Worm (Caenorhabditis elegans) whole organism, L4 larva: ENCODE data around the gene F54H5.14.

Source experiments
- R02D3.7 ChIP-seq: fragments of 150-350 bp; sonication (generic microtip); optimal IDR thresholded peaks from 3 replicates; lab custom pipeline; 2014; ENCODE audit warnings: missing biosample characterization, missing genetic modification characterization
- T26A8.4 ChIP-seq: fragments of 200-800 bp; sonication (Bioruptor generic); IDR thresholded peaks from 2 replicates; pipeline ENCODE4 v1.3.6; 2022; ENCODE audit warnings: missing genetic modification characterization, missing compliant biosample characterization
- Y105C5A.15 ChIP-seq: fragments of 200-800 bp; sonication (Bioruptor generic); IDR thresholded peaks from 2 replicates; pipeline ENCODE4 v1.3.6; 2022; ENCODE audit warnings: missing genetic modification characterization, missing compliant biosample characterization
- Y48G9A.11 ChIP-seq: fragments of 200-800 bp; sonication (Bioruptor generic); IDR thresholded peaks from 2 replicates; pipeline ENCODE4 v1.3.6; 2022; ENCODE audit warnings: missing genetic modification reagents, missing genetic modification characterization, missing compliant biosample characterization
- ZK337.2 ChIP-seq: fragments of 200-800 bp; sonication (Bioruptor generic); IDR thresholded peaks from 2 replicates; pipeline ENCODE4 v1.3.6; 2022; ENCODE audit warnings: missing genetic modification reagents, missing genetic modification characterization, missing compliant biosample characterization
- ZK546.5 ChIP-seq, 2 experiments: sonication (generic microtip); optimal IDR thresholded peaks; 2 replicates each; lab custom pipeline; 2017; ENCODE audit warnings: missing biosample characterization in 2 of 2, missing genetic modification characterization in 2 of 2
- aly-2 ChIP-seq: sonication (generic microtip); optimal IDR thresholded peaks from 2 replicates; lab custom pipeline; 2018; ENCODE audit warnings: missing biosample characterization, missing genetic modification characterization
- ceh-32 ChIP-seq: sonication (generic microtip); optimal IDR thresholded peaks from 2 replicates; lab custom pipeline; 2016; ENCODE audit warnings: mild to moderate bottlenecking, missing genetic modification characterization, missing compliant biosample characterization; ENCODE audit not compliant: poor library complexity
- ctbp-1 ChIP-seq: fragments of 200-800 bp; sonication (Bioruptor generic); IDR thresholded peaks from 2 replicates; pipeline ENCODE4 v1.3.6; 2022; ENCODE audit warnings: missing genetic modification reagents, missing genetic modification characterization, missing compliant biosample characterization
- daf-16 ChIP-seq, 3 experiments: sonication (generic microtip); optimal IDR thresholded peaks; 2 replicates each; lab custom pipeline; 2016 to 2017; ENCODE audit warnings: missing genetic modification characterization in 3 of 3, missing genetic modification reagents in 3 of 3, mild to moderate bottlenecking in 2 of 3, missing compliant biosample characterization in 2 of 3, missing biosample characterization in 1 of 3, moderate library complexity in 1 of 3
- daf-8 ChIP-seq: fragments of 200-800 bp; sonication (Bioruptor generic); IDR thresholded peaks from 2 replicates; pipeline ENCODE4 v1.3.6; 2022; ENCODE audit warnings: missing genetic modification characterization, missing compliant biosample characterization
- dmd-9 ChIP-seq: fragments of 200-800 bp; sonication (Bioruptor generic); IDR thresholded peaks from 2 replicates; pipeline ENCODE4 v1.3.6; 2022; ENCODE audit warnings: missing genetic modification reagents, missing genetic modification characterization, missing compliant biosample characterization
- dpl-1 ChIP-seq: fragments of 150-350 bp; optimal IDR thresholded peaks from 2 replicates; lab custom pipeline; 2014; ENCODE audit warnings: missing biosample characterization, missing genetic modification reagents, missing genetic modification characterization
- duxl-1 ChIP-seq: sonication (generic microtip); optimal IDR thresholded peaks from 2 replicates; lab custom pipeline; 2016; ENCODE audit warnings: mild to moderate bottlenecking, missing genetic modification characterization, moderate library complexity, missing compliant biosample characterization; ENCODE audit not compliant: poor library complexity
- dve-1 ChIP-seq: sonication (generic microtip); optimal IDR thresholded peaks from 2 replicates; lab custom pipeline; 2017; ENCODE audit warnings: antibody characterized with exemption, mild to moderate bottlenecking, missing genetic modification characterization, missing compliant biosample characterization; ENCODE audit not compliant: insufficient read depth
- gei-8 ChIP-seq: fragments of 200-800 bp; sonication (Bioruptor generic); optimal IDR thresholded peaks from 2 replicates; lab custom pipeline; 2018; ENCODE audit warnings: mild to moderate bottlenecking, missing genetic modification characterization, missing compliant biosample characterization
- hif-1 ChIP-seq, 2 experiments: sonication (generic microtip); optimal IDR thresholded peaks; 2 replicates each; lab custom pipeline; 2016 to 2017; ENCODE audit warnings: missing compliant biosample characterization in 2 of 2, missing genetic modification characterization in 2 of 2, missing genetic modification reagents in 2 of 2, missing genotype in 2 of 2, mild to moderate bottlenecking in 1 of 2
- lin-38 ChIP-seq: fragments of 200-800 bp; sonication (Bioruptor generic); IDR thresholded peaks from 2 replicates; pipeline ENCODE4 v1.3.6; 2022; ENCODE audit warnings: missing genetic modification reagents, missing genetic modification characterization, missing compliant biosample characterization
- lin-39 ChIP-seq: fragments of 150-350 bp; optimal IDR thresholded peaks from 2 replicates; lab custom pipeline; 2014; ENCODE audit warnings: missing biosample characterization, missing genetic modification reagents, missing genetic modification characterization
- lir-3 ChIP-seq: sonication (generic microtip); optimal IDR thresholded peaks from 2 replicates; lab custom pipeline; 2016; ENCODE audit warnings: mild to moderate bottlenecking, missing genetic modification characterization, missing compliant biosample characterization
- mdt-29 ChIP-seq: fragments of 200-800 bp; sonication (Bioruptor generic); IDR thresholded peaks from 2 replicates; pipeline ENCODE4 v1.3.6; 2022; ENCODE audit warnings: missing genetic modification reagents, missing genetic modification characterization, missing compliant biosample characterization
- mes-2 ChIP-seq: sonication (generic microtip); optimal IDR thresholded peaks from 2 replicates; lab custom pipeline; 2016; ENCODE audit warnings: missing genotype, mild to moderate bottlenecking, missing genetic modification characterization, missing compliant biosample characterization; ENCODE audit not compliant: poor library complexity, severe bottlenecking
- mxl-2 ChIP-seq: fragments of 200-800 bp; sonication (Bioruptor generic); conservative IDR thresholded peaks from 2 replicates; pipeline ENCODE4 v1.3.6; 2022; ENCODE audit warnings: missing genetic modification reagents, missing genetic modification characterization, missing compliant biosample characterization
- mxl-3 ChIP-seq: fragments of 200-800 bp; sonication (Bioruptor generic); optimal IDR thresholded peaks from 2 replicates; lab custom pipeline; 2018; ENCODE audit warnings: mild to moderate bottlenecking, missing genetic modification characterization, missing compliant biosample characterization
- nhr-237 ChIP-seq: sonication (generic microtip); optimal IDR thresholded peaks from 2 replicates; lab custom pipeline; 2017; ENCODE audit warnings: missing biosample characterization, missing genetic modification characterization
- nhr-25 ChIP-seq: sonication (generic microtip); optimal IDR thresholded peaks from 2 replicates; lab custom pipeline; 2017; ENCODE audit warnings: missing genetic modification characterization, mild to moderate bottlenecking, missing compliant biosample characterization, antibody characterized with exemption, moderate library complexity, borderline replicate concordance; ENCODE audit not compliant: insufficient read depth
- nhr-28 ChIP-seq: fragments of 150-350 bp; optimal IDR thresholded peaks from 2 replicates; lab custom pipeline; 2014; ENCODE audit warnings: missing biosample characterization, missing genetic modification characterization
- nhr-42 ChIP-seq: fragments of 200-800 bp; sonication (Bioruptor generic); IDR thresholded peaks from 2 replicates; pipeline ENCODE4 v1.3.6; 2022; ENCODE audit warnings: missing genetic modification characterization, missing compliant biosample characterization
- nhr-76 ChIP-seq: fragments of 150-350 bp; optimal IDR thresholded peaks from 2 replicates; lab custom pipeline; 2014; ENCODE audit warnings: missing biosample characterization, missing genetic modification characterization
- pha-4 ChIP-seq, 2 experiments: fragments of 150-350 bp in 1 of 2; fragments of 200-800 bp in 1 of 2; sonication (Bioruptor generic) in 1 of 2; IDR thresholded peaks in 1 of 2; optimal IDR thresholded peaks in 1 of 2; 2 replicates each; pipeline versions ENCODE4 v1.3.6 to Lab custom; 2014 to 2022; ENCODE audit warnings: missing genetic modification characterization in 2 of 2, missing genetic modification reagents in 2 of 2, missing biosample characterization in 1 of 2, missing compliant biosample characterization in 1 of 2
- pqm-1 ChIP-seq: sonication (generic microtip); optimal IDR thresholded peaks from 2 replicates; lab custom pipeline; 2017; ENCODE audit warnings: missing biosample characterization, missing genetic modification characterization
- rbr-2 ChIP-seq: sonication (generic microtip); optimal IDR thresholded peaks from 2 replicates; lab custom pipeline; 2016; ENCODE audit warnings: missing genotype, missing genetic modification characterization, missing compliant biosample characterization
- set-16 ChIP-seq: fragments of 200-800 bp; sonication (Bioruptor generic); IDR thresholded peaks from 2 replicates; pipeline ENCODE4 v1.3.6; 2022; ENCODE audit warnings: missing genetic modification reagents, missing genetic modification characterization, missing compliant biosample characterization
- snpc-1.2 ChIP-seq: fragments of 200-800 bp; sonication (Bioruptor generic); IDR thresholded peaks from 2 replicates; pipeline ENCODE4 v1.3.6; 2022; ENCODE audit warnings: missing genetic modification reagents, missing genetic modification characterization, missing compliant biosample characterization
- spr-3 ChIP-seq: fragments of 200-800 bp; sonication (Bioruptor generic); optimal IDR thresholded peaks from 2 replicates; lab custom pipeline; 2018; ENCODE audit warnings: mild to moderate bottlenecking, missing genetic modification characterization, missing compliant biosample characterization
- zfp-2 ChIP-seq: sonication (generic microtip); optimal IDR thresholded peaks from 2 replicates; lab custom pipeline; 2016; ENCODE audit warnings: mild to moderate bottlenecking, missing genetic modification characterization, missing compliant biosample characterization
- ztf-7 ChIP-seq: fragments of 150-350 bp; optimal IDR thresholded peaks from 2 replicates; lab custom pipeline; 2014; ENCODE audit warnings: missing biosample characterization, missing genetic modification characterization

Gene F54H5.14

ce11 chrII:6588605-6589292 lies 36.5 kb downstream of the F54H5.14 start, which contains the start of gene icd-1 (continued):
- TF ChIP-seq zfp-2 = peak; percentile 74
- peak; percentile 18 for TF ChIP-seq nhr-237 (tag; lab: Kevin White, UChicago)
- peak; percentile 89 for TF ChIP-seq ctbp-1 (GFP tag; lab: Robert Waterston, UW)
- peak; percentile 91 for TF ChIP-seq nhr-25 (tag; lab: Kevin White, UChicago)
- peak; percentile 80; the same call in 1 of the 2 replicates for TF ChIP-seq nhr-42 (GFP tag; lab: Robert Waterston, UW)
- peak; percentile 90 for TF ChIP-seq nhr-28 (tag; lab: Kevin White, UChicago)
- peak; percentile 10 for TF ChIP-seq pqm-1 (tag; lab: Kevin White, UChicago)
- peak in 1 of 2 experiments; percentile 51 for TF ChIP-seq ZK546.5 (tag; optimal IDR thresholded peaks at IDR 0.05; lab: Kevin White, UChicago)
- peak; percentile 15 to 88 for TF ChIP-seq daf-16 (GFP tag; optimal IDR thresholded peaks at IDR 0.05; lab: Kevin White, UChicago)
- TF ChIP-seq daf-16 (tag; optimal IDR thresholded peaks at IDR 0.05; lab: Kevin White, UChicago) = peak; percentile 57
- TF ChIP-seq hif-1 (tag; optimal IDR thresholded peaks at IDR 0.05; lab: Kevin White, UChicago) = peak; percentile 47 to 83
- TF ChIP-seq duxl-1 (tag; lab: Kevin White, UChicago) = peak; percentile 89
- peak; percentile 88 for TF ChIP-seq mdt-29 (GFP tag; lab: Robert Waterston, UW)
- TF ChIP-seq T26A8.4 (GFP tag; lab: Robert Waterston, UW) = peak; percentile 94
- TF ChIP-seq dpl-1 = peak; percentile 83
- TF ChIP-seq daf-8 (GFP tag; lab: Robert Waterston, UW) = no peak
- TF ChIP-seq aly-2 (tag; lab: Kevin White, UChicago) = peak; percentile 6
- no peak for TF ChIP-seq mxl-2
- peak; percentile 71 for TF ChIP-seq spr-3 (GFP tag; lab: Kevin White, UChicago)
- TF ChIP-seq rbr-2 (tag; lab: Kevin White, UChicago) = peak; percentile 95
- peak; percentile 38; the same call in 1 of the 2 replicates for TF ChIP-seq set-16 (GFP tag; lab: Robert Waterston, UW)
- TF ChIP-seq gei-8 (GFP tag; lab: Kevin White, UChicago) = peak; percentile 59
- peak; percentile 72 for TF ChIP-seq mxl-3 (GFP tag; lab: Kevin White, UChicago)
- TF ChIP-seq pha-4 (GFP tag; IDR thresholded peaks at IDR 0.05; lab: Robert Waterston, UW) = peak; percentile 94
- TF ChIP-seq pha-4 (tag; optimal IDR thresholded peaks at IDR 0.05; lab: Kevin White, UChicago) = peak; percentile 79
- peak; percentile 73 for TF ChIP-seq Y48G9A.11 (GFP tag; lab: Robert Waterston, UW)
- peak; percentile 98 for TF ChIP-seq dve-1 (tag; lab: Kevin White, UChicago)
- peak; percentile 55 for TF ChIP-seq nhr-76 (tag; lab: Kevin White, UChicago)
- peak; percentile 92 for TF ChIP-seq mes-2 (tag; lab: Kevin White, UChicago)
- no peak for TF ChIP-seq dmd-9 (GFP tag; lab: Robert Waterston, UW)
- TF ChIP-seq lin-39 (tag; lab: Kevin White, UChicago) = no peak
- TF ChIP-seq lir-3 (tag; lab: Kevin White, UChicago) = peak; percentile 7
- no peak for TF ChIP-seq ZK337.2 (GFP tag; lab: Robert Waterston, UW)
- peak; percentile 64 for TF ChIP-seq snpc-1.2 (GFP tag; lab: Robert Waterston, UW)
- TF ChIP-seq R02D3.7 (tag; lab: Kevin White, UChicago) = peak; percentile 10
- no peak; the same call in 1 of the 2 replicates for TF ChIP-seq Y105C5A.15 (GFP tag; lab: Robert Waterston, UW)
- peak; percentile 78 for TF ChIP-seq ztf-7 (tag; lab: Kevin White, UChicago)
- peak; percentile 91 for TF ChIP-seq lin-38 (GFP tag; lab: Robert Waterston, UW)
- peak; percentile 17 for TF ChIP-seq ceh-32
